Fruit fly (Drosophila melanogaster): ENCODE data around the gene CG5274.
A peak's percentile ranks its signal among the peaks of the same experiment; 100 is the strongest.

CG5274 gene

dm6 chr3L:20444815-20445519, 17.5 kb upstream of the CG5274 start (continued):
- TF ChIP-seq cwo (GFP tag; optimal IDR thresholded peaks at IDR 0.05) (peak; percentile 84), CG6854 (GFP tag; optimal IDR thresholded peaks at IDR 0.05) (peak; percentile 62), BEAF-32 (GFP tag; optimal IDR thresholded peaks at IDR 0.05) (no peak), sens (GFP tag) (peak; percentile 94), Scr (GFP tag; IDR thresholded peaks at IDR 0.05; ENCODE audit: partially characterized antibody) (0 out of 2 replicates have a peak, but pooled peaks have one; percentile 9), CG17912 (GFP tag; optimal IDR thresholded peaks at IDR 0.05) (no peak), unc-4 (GFP tag; IDR thresholded peaks at IDR 0.05; ENCODE audit: partially characterized antibody) (no peak), Hey (tag; optimal IDR thresholded peaks at IDR 0.05) (no peak), ash1 (GFP tag; optimal IDR thresholded peaks at IDR 0.05) (no peak), H15 (GFP tag; IDR thresholded peaks at IDR 0.05) (peak; percentile 93), Oaz (GFP tag; IDR thresholded peaks at IDR 0.05) (peak; percentile 85), ase (GFP tag; IDR thresholded peaks at IDR 0.05) (peak; percentile 94), Bdp1 (GFP tag; optimal IDR thresholded peaks at IDR 0.05) (peak; percentile 27), nerfin-1 (tag; optimal IDR thresholded peaks at IDR 0.05) (peak; percentile 68), tin (GFP tag; optimal IDR thresholded peaks at IDR 0.05) (peak; percentile 76), gt (GFP tag; IDR thresholded peaks at IDR 0.05) (peak; percentile 68), shn (GFP tag; optimal IDR thresholded peaks at IDR 0.05) (no peak), wek (GFP tag; optimal IDR thresholded peaks at IDR 0.05) (peak; percentile 49), CoRest (tag; optimal IDR thresholded peaks at IDR 0.05) (peak; percentile 85), CG12769 (tag; optimal IDR thresholded peaks at IDR 0.05) (peak; percentile 85), al (GFP tag; IDR thresholded peaks at IDR 0.05) (peak; percentile 84), ERR (GFP tag; optimal IDR thresholded peaks at IDR 0.05) (no peak), CG14667 (GFP tag; IDR thresholded peaks at IDR 0.05) (peak; percentile 82), Dref (GFP tag; IDR thresholded peaks at IDR 0.05) (0 out of 2 replicates have a peak, but pooled peaks have one; percentile 36), CG5245 (GFP tag; optimal IDR thresholded peaks at IDR 0.05) (peak; percentile 80), CG17328 (GFP tag; IDR thresholded peaks at IDR 0.05) (peak; percentile 94), toy (GFP tag; IDR thresholded peaks at IDR 0.05) (peak; percentile 86), CG7963 (GFP tag; IDR thresholded peaks at IDR 0.05; ENCODE audit: partially characterized antibody) (no peak), CG17568 (GFP tag; optimal IDR thresholded peaks at IDR 0.05) (peak; percentile 79), sens-2 (GFP tag; IDR thresholded peaks at IDR 0.05) (peak; percentile 72), Fer2 (tag; optimal IDR thresholded peaks at IDR 0.05) (peak; percentile 60), sc (optimal IDR thresholded peaks at IDR 0.05) (no peak), sc (GFP tag; optimal IDR thresholded peaks at IDR 0.05) (peak; percentile 68), lmd (GFP tag; IDR thresholded peaks at IDR 0.05) (peak; percentile 91), Atf3 (GFP tag; optimal IDR thresholded peaks at IDR 0.05) (peak; percentile 17), CG10431 (GFP tag; optimal IDR thresholded peaks at IDR 0.05) (no peak), ara (GFP tag; IDR thresholded peaks at IDR 0.05) (peak; percentile 90), CG32532 (GFP tag; IDR thresholded peaks at IDR 0.05) (peak; percentile 93), Vsx1 (GFP tag; optimal IDR thresholded peaks at IDR 0.05) (peak; percentile 75), CG5180 (GFP tag; optimal IDR thresholded peaks at IDR 0.05) (peak; percentile 72), Hsf (GFP tag; optimal IDR thresholded peaks at IDR 0.05) (peak; percentile 58), pho (GFP tag; optimal IDR thresholded peaks at IDR 0.05) (peak; percentile 11), nom (GFP tag; optimal IDR thresholded peaks at IDR 0.05) (peak; percentile 33), CG9727 (GFP tag; optimal IDR thresholded peaks at IDR 0.05) (peak; percentile 87), Asciz (GFP tag; optimal IDR thresholded peaks at IDR 0.05) (peak; percentile 83), CG15514 (GFP tag; optimal IDR thresholded peaks at IDR 0.05) (peak; percentile 78), CG1233 (GFP tag; optimal IDR thresholded peaks at IDR 0.05) (peak; percentile 86), D19B (GFP tag; optimal IDR thresholded peaks at IDR 0.05) (peak; percentile 54), Sin3A (optimal IDR thresholded peaks at IDR 0.05) (no peak), CG7372 (GFP tag; IDR thresholded peaks at IDR 0.05) (peak; percentile 87)

Data from whole organism, embryonic.